Worm (Caenorhabditis elegans) whole organism, young adult: Measurements from ENCODE around the gene lsy-2.

Experiments used
- K11D2.4 ChIP-seq: fragments of 200-800 bp; sonication (Bioruptor generic); IDR thresholded peaks from 2 replicates; pipeline ENCODE4 v1.3.6; 2022; ENCODE audit warnings: missing genetic modification reagents, missing genetic modification characterization, missing compliant biosample characterization
- Y53G8AR.9 ChIP-seq: fragments of 200-800 bp; sonication (Bioruptor generic); conservative IDR thresholded peaks from 2 replicates; pipeline ENCODE4 v1.3.6; 2022; ENCODE audit warnings: missing genetic modification reagents, missing genetic modification characterization, missing compliant biosample characterization
- ztf-28 ChIP-seq: fragments of 200-800 bp; sonication (Bioruptor generic); IDR thresholded peaks from 2 replicates; pipeline ENCODE4 v1.3.6; 2022; ENCODE audit warnings: missing genetic modification reagents, missing genetic modification characterization, missing compliant biosample characterization

DNA sequence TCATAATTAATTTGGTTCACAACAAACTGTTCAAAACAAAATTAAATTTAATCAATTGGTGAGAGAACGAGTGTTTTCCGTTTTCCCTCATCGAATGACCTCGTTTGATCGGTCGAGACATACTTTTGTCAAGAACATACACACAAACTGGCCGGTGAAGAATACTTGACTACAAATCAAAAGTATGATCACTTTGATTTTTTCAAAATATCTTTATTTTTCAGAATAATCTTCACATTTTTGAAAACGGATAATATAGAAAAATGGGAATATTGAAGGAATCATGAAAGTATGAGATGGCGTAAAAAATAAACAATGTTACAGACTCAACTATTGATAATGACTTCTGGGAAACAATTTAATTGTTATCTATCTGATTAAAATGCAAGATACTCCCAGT, 28.7 kb downstream of the lsy-2 start, which contains the start of gene swip-10:
- TF ChIP-seq Y53G8AR.9 (GFP tag; lab: Robert Waterston, UW) (no peak), K11D2.4 (no peak), ztf-28 (no peak)
